Worm (Caenorhabditis elegans): ENCODE measurements around the gene nhr-188.

DNA sequence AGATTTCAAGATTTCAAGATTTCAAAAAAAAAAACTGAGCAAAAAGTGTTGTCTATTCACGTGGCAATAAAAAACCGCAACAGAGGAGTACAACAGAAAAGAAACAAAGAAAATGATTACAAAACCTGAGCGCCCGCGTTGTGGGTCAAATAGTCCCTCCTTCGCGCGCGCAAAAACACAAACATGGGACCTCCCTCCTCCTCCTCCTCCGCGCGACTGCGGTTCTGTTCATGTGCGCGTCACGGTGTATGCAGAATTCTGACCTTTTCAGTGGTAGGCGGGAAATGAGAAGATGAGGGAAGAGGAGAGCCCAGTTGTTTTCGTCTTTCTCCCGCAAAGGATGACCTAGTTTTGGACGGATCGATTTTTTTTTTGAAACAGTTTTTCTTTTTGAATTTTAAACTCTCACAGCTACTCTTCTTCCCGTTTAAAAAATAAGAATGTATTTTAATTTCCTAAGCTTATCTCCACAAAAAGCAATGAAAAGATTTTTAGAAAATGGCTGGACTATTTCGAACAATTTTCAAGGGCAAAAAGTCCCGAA, 34.8 kb upstream of the nhr-188 start, which contains the start of gene C17E7.4:
- no peak for TF ChIP-seq lin-1 (GFP tag; IDR thresholded peaks at IDR 0.05)
- no peak for TF ChIP-seq mdt-29 (GFP tag; IDR thresholded peaks at IDR 0.05)
- TF ChIP-seq nhr-11 (tag; optimal IDR thresholded peaks at IDR 0.05): no peak
- TF ChIP-seq dpl-1 (GFP tag; optimal IDR thresholded peaks at IDR 0.05): no peak
- no peak for TF ChIP-seq ceh-28 (tag; optimal IDR thresholded peaks at IDR 0.05)
- TF ChIP-seq nhr-237 (tag; optimal IDR thresholded peaks at IDR 0.05): no peak
- no peak for TF ChIP-seq mxl-2 (GFP tag; conservative IDR thresholded peaks at IDR 0.05)
- no peak for TF ChIP-seq fkh-10 (GFP tag; optimal IDR thresholded peaks at IDR 0.05)
